Worm (Caenorhabditis elegans) whole organism, early embryonic: ENCODE results near the gene srh-252.
"Not testable (repeated sequence)": the region's sequence is repeated elsewhere in the genome, so short reads cannot be mapped to it uniquely, and the experiment has no call there.

Experiments
- B0310.2 ChIP-seq: sonication (generic microtip); optimal IDR thresholded peaks from 2 replicates; lab custom pipeline; 2016; ENCODE audit warnings: mild to moderate bottlenecking, missing genetic modification characterization, missing compliant biosample characterization
- F13C5.2 ChIP-seq: sonication (generic microtip); optimal IDR thresholded peaks from 2 replicates; lab custom pipeline; 2017; ENCODE audit warnings: mild to moderate bottlenecking, missing genetic modification characterization, inconsistent platforms, missing compliant biosample characterization
- aly-1 ChIP-seq: sonication (generic microtip); optimal IDR thresholded peaks from 2 replicates; lab custom pipeline; 2016; ENCODE audit warnings: missing genetic modification characterization, missing compliant biosample characterization
- ama-1 ChIP-seq: fragments of 150-350 bp; optimal IDR thresholded peaks from 2 replicates; lab custom pipeline; 2014
- ceh-13 ChIP-seq: fragments of 200-800 bp; sonication (Bioruptor generic); optimal IDR thresholded peaks from 2 replicates; lab custom pipeline; 2018; ENCODE audit warnings: mild to moderate bottlenecking, missing genetic modification characterization, missing compliant biosample characterization
- ceh-36 ChIP-seq: sonication (generic microtip); optimal IDR thresholded peaks from 2 replicates; lab custom pipeline; 2016; ENCODE audit warnings: missing genetic modification characterization, inconsistent platforms, missing compliant biosample characterization
- ets-7 ChIP-seq: sonication (generic microtip); optimal IDR thresholded peaks from 2 replicates; lab custom pipeline; 2016; ENCODE audit warnings: missing genotype, missing genetic modification characterization, missing compliant biosample characterization
- flt-1 ChIP-seq: fragments of 200-800 bp; sonication (Bioruptor generic); IDR thresholded peaks from 2 replicates; pipeline ENCODE4 v1.3.6; 2022; ENCODE audit warnings: missing genetic modification characterization, missing compliant biosample characterization
- hmbx-1 ChIP-seq: sonication (generic microtip); optimal IDR thresholded peaks from 2 replicates; lab custom pipeline; 2016; ENCODE audit warnings: mild to moderate bottlenecking, missing genetic modification characterization, missing compliant biosample characterization
- hmg-4 ChIP-seq: fragments of 200-800 bp; sonication (Bioruptor generic); optimal IDR thresholded peaks from 2 replicates; lab custom pipeline; 2018; ENCODE audit warnings: mild to moderate bottlenecking, missing genetic modification characterization, missing compliant biosample characterization
- hnd-1 ChIP-seq: sonication (generic microtip); optimal IDR thresholded peaks from 2 replicates; lab custom pipeline; 2016; ENCODE audit warnings: missing genetic modification characterization, missing compliant biosample characterization
- pes-1 ChIP-seq: fragments of 200-800 bp; sonication (Bioruptor generic); IDR thresholded peaks from 2 replicates; pipeline ENCODE4 v1.3.6; 2022; ENCODE audit warnings: missing genetic modification reagents, missing genetic modification characterization, missing compliant biosample characterization
- scrt-1 ChIP-seq: fragments of 200-800 bp; sonication (Bioruptor generic); IDR thresholded peaks from 2 replicates; pipeline ENCODE4 v1.3.6; 2022; ENCODE audit warnings: missing genetic modification characterization, missing compliant biosample characterization
- sea-1 ChIP-seq: fragments of 200-800 bp; sonication (Bioruptor generic); conservative IDR thresholded peaks from 2 replicates; pipeline ENCODE4 v1.3.6; 2022; ENCODE audit warnings: missing genetic modification characterization, missing compliant biosample characterization
- tbx-11 ChIP-seq: fragments of 200-800 bp; sonication (Bioruptor generic); IDR thresholded peaks from 2 replicates; pipeline ENCODE4 v1.3.6; 2022; ENCODE audit warnings: missing genetic modification characterization, missing compliant biosample characterization
- tbx-37 ChIP-seq: fragments of 200-800 bp; sonication (Bioruptor generic); conservative IDR thresholded peaks from 2 replicates; pipeline ENCODE4 v1.3.6; 2022; ENCODE audit warnings: missing genetic modification reagents, missing genetic modification characterization, missing compliant biosample characterization
- tra-4 ChIP-seq: sonication (generic microtip); optimal IDR thresholded peaks from 2 replicates; lab custom pipeline; 2017; ENCODE audit warnings: missing genetic modification characterization, missing compliant biosample characterization

The srh-252 gene

ce11 chrV:17223305-17223704 is at the start of gene srh-252:
srh-252 (minus strand) TSS chrV:17223405.
- no peak for TF ChIP-seq aly-1 (tag; lab: Kevin White, UChicago)
- TF ChIP-seq flt-1 (GFP tag; lab: Robert Waterston, UW) = no peak
- no peak for TF ChIP-seq ama-1 (lab: Kevin White, UChicago)
- no peak for TF ChIP-seq scrt-1 (GFP tag; lab: Robert Waterston, UW)
- TF ChIP-seq tra-4 (tag; lab: Kevin White, UChicago) = no peak
- no peak for TF ChIP-seq tbx-37 (GFP tag; lab: Robert Waterston, UW)
- no peak for TF ChIP-seq sea-1 (GFP tag; lab: Robert Waterston, UW)

ce11 chrV:17272112-17272511 is 48.9 kb upstream of the srh-252 start:
- TF ChIP-seq hmbx-1 (tag; lab: Kevin White, UChicago) (no peak), F13C5.2 (tag; lab: Kevin White, UChicago) (no peak), sea-1 (GFP tag; lab: Robert Waterston, UW) (no peak), aly-1 (tag; lab: Kevin White, UChicago) (no peak), ceh-36 (tag; lab: Kevin White, UChicago) (no peak), tra-4 (tag; lab: Kevin White, UChicago) (no peak), ceh-13 (GFP tag; lab: Kevin White, UChicago) (no peak), hmg-4 (no peak), tbx-37 (GFP tag; lab: Robert Waterston, UW) (no peak), tbx-11 (no peak), ets-7 (tag; lab: Kevin White, UChicago) (no peak), B0310.2 (tag; lab: Kevin White, UChicago) (no peak), pes-1 (GFP tag; lab: Robert Waterston, UW) (no peak)

- not testable (repeated sequence) for TF ChIP-seq flt-1 (GFP tag; lab: Robert Waterston, UW); ceh-13 (GFP tag; lab: Kevin White, UChicago); tbx-11
Measured at ce11 chrV:17264855-17265254, 41.6 kb upstream of the srh-252 start, which contains the start of gene K10G4.3. K10G4.3 (minus strand) TSS chrV:17264955.

ce11 chrV:17261385-17261784 is 38.2 kb upstream of the srh-252 start:
- TF ChIP-seq scrt-1 (GFP tag; lab: Robert Waterston, UW) (no peak), hmg-4 (no peak)

ce11 chrV:17258868-17259267 is 35.7 kb upstream of the srh-252 start, which contains the start of gene fbxa-85:
fbxa-85 (plus strand) TSS chrV:17259168.
- TF ChIP-seq ama-1 (lab: Kevin White, UChicago) (no peak), tbx-11 (no peak), ets-7 (tag; lab: Kevin White, UChicago) (no peak), tra-4 (tag; lab: Kevin White, UChicago) (no peak), scrt-1 (GFP tag; lab: Robert Waterston, UW) (no peak), F13C5.2 (tag; lab: Kevin White, UChicago) (no peak), sea-1 (GFP tag; lab: Robert Waterston, UW) (no peak), hmg-4 (no peak), hmbx-1 (tag; lab: Kevin White, UChicago) (no peak), flt-1 (GFP tag; lab: Robert Waterston, UW) (no peak), pes-1 (GFP tag; lab: Robert Waterston, UW) (no peak), aly-1 (tag; lab: Kevin White, UChicago) (no peak), B0310.2 (tag; lab: Kevin White, UChicago) (no peak), hnd-1 (tag; lab: Kevin White, UChicago) (no peak), ceh-13 (GFP tag; lab: Kevin White, UChicago) (no peak)

ce11 chrV:17258244-17258643 is 35.0 kb upstream of the srh-252 start:
- TF ChIP-seq ceh-36 (tag; lab: Kevin White, UChicago) (no peak), tbx-11 (no peak), F13C5.2 (tag; lab: Kevin White, UChicago) (no peak)

- no peak for TF ChIP-seq hmg-4
Measured at ce11 chrV:17257637-17258036, 34.4 kb upstream of the srh-252 start.

- TF ChIP-seq ets-7 (tag; lab: Kevin White, UChicago) (no peak), tra-4 (tag; lab: Kevin White, UChicago) (no peak), hmg-4 (no peak), ceh-13 (GFP tag; lab: Kevin White, UChicago) (no peak), hnd-1 (tag; lab: Kevin White, UChicago) (no peak), B0310.2 (tag; lab: Kevin White, UChicago) (no peak), F13C5.2 (tag; lab: Kevin White, UChicago) (no peak), tbx-11 (no peak), hmbx-1 (tag; lab: Kevin White, UChicago) (no peak), flt-1 (GFP tag; lab: Robert Waterston, UW) (no peak), aly-1 (tag; lab: Kevin White, UChicago) (no peak), tbx-37 (GFP tag; lab: Robert Waterston, UW) (no peak), pes-1 (GFP tag; lab: Robert Waterston, UW) (no peak), ama-1 (lab: Kevin White, UChicago) (no peak)
Measured at ce11 chrV:17255454-17255853, 32.2 kb upstream of the srh-252 start, which contains the start of gene srh-115. srh-115 (plus strand) TSS chrV:17255754.

- not testable (repeated sequence) for TF ChIP-seq ceh-13 (GFP tag; lab: Kevin White, UChicago); aly-1 (tag; lab: Kevin White, UChicago); scrt-1 (GFP tag; lab: Robert Waterston, UW)
Measured at ce11 chrV:17255028-17255427, 31.8 kb upstream of the srh-252 start, which contains the start of gene srh-116. srh-116 (minus strand) TSS chrV:17255128.
